Worm (Caenorhabditis elegans) whole organism, L4/young adult: ENCODE results near the gene srbc-48.
"Not testable (repeated sequence)": the region's sequence is repeated elsewhere in the genome, so short reads cannot be mapped to it uniquely, and the experiment has no call there.

Experiments used
- W03F9.2 ChIP-seq: fragments of 150-350 bp; optimal IDR thresholded peaks from 2 replicates; lab custom pipeline; 2014; ENCODE audit warnings: missing biosample characterization, missing genetic modification characterization
- dao-5 ChIP-seq: sonication (generic microtip); optimal IDR thresholded peaks from 2 replicates; lab custom pipeline; 2016; ENCODE audit warnings: missing genotype, missing genetic modification characterization, moderate library complexity, missing compliant biosample characterization
- him-1 ChIP-seq: sonication (generic microtip); optimal IDR thresholded peaks from 2 replicates; lab custom pipeline; 2016; ENCODE audit warnings: missing genotype, missing genetic modification reagents, missing genetic modification characterization, missing compliant biosample characterization

srbc-48 gene

DNA sequence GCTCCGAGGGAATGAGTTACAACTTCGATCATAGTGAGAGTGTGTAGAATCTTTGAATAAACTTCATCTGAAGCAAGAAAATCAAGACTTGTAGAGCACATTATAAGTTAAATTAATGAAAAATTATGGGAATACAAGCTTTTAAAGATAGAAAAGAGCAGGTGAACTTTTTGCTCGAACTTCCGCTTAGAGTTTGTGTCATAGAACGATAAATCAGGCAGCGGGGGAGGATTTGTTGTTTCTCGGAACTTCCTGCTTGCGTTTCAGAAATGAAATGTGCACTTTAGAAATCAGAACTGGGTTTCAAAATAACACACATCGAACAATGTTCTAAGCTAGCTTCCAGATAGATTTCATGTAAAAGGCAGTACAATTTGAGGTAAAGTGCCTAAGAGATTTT, 21.0 kb downstream of the srbc-48 start, which contains the start of gene srh-149:
Gene srh-149 (minus strand): TSS at position 101 of the 400 bp plus-strand sequence.
- no peak for TF ChIP-seq him-1 (tag; lab: Kevin White, UChicago)
- no peak for TF ChIP-seq W03F9.2 (tag; lab: Kevin White, UChicago)
- TF ChIP-seq dao-5 (tag; lab: Kevin White, UChicago): no peak

DNA sequence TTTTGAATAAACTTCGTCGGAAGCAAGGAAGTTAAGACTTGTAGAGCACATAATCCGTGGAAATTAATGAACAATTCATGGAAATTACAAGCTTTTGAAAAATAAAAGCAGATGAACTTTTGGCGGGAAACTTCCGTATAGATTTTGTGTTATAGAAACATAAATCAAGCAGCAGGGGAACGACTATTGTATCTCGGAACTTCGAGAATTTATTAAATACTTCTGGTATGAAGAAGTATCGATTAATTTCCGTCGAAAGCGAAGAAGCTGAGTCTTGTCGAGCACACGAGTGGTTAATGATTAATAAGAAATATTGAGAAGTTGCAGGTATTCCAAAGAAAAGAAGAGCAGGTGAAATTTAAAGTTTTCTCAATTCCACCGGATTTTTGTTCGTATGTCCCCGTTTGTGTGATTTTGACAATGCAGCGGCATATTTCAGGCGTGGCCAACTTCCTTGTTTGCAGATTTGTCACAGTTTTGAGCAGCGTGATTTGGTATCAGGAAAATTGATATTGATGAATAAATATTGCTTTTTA, 30.3 kb downstream of the srbc-48 start, which contains the start of gene srh-147:
Gene srh-147 (minus strand): TSS at position 51 of the 536 bp plus-strand sequence.
- TF ChIP-seq him-1, dao-5, W03F9.2 (tag; lab: Kevin White, UChicago): not testable (repeated sequence)

DNA sequence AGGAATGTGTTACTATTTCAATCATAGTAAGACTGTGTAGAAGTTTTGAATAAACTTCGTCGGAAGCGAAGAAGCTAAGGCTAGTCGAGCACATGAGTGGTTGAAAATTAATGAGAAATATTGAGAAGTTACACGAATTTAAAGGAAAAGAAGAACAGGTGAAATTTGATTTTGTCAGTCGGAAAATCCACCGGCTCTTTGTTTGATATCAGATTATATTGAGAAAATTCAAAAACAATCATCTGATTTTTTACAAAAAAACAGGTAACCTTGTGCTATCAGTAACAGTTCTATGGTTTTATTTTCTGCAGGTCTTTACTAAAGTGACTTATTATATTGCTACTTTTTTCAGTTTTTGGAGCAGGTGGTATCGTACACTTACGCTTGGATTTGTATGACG, 38.2 kb downstream of the srbc-48 start, which contains the start of gene srh-148:
Gene srh-148 (minus strand): TSS at position 101 of the 400 bp plus-strand sequence.
- no peak for TF ChIP-seq him-1 (tag; lab: Kevin White, UChicago)

DNA sequence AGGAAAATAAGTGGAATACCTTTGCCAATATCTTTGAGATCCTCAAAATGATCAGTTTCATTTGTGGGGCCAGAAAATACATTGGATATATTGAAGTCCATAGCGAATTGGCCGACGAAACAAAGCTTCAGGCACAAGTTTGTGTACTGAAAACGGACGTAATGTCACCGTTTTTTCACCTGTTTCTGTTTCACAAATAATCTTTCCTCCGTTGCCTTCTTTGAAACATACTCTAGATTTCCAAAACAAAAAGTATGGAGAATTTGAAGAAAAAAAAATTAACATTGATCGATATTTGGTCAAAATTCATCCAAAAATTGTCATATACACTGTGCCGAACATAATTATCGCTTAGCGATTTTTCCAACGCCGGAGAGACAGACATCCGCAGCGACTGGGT, 42.5 kb downstream of the srbc-48 start, which contains the start of gene srz-12:
Gene srz-12 (minus strand): TSS at position 101 of the 400 bp plus-strand sequence.
- no peak for TF ChIP-seq W03F9.2 (tag; lab: Kevin White, UChicago)
- TF ChIP-seq dao-5 (tag; lab: Kevin White, UChicago): no peak
- no peak for TF ChIP-seq him-1 (tag; lab: Kevin White, UChicago)

DNA sequence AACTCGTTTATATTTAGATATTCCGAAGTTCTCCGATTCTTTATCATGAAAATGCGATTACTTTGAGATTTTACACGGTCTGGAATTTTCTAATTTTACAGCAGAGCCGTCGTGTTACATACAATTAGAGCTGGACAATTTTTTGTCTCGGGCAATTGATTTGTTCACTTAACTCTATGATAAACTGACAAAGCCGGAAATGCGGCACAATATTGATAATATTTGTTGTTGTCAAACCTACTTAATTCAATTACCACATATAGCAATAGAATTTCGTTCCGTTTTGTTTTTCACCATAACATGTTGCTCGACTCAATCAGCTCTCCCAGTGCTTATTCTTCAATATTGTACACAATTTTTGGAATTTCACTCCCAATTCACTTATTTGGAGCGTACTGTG, 43.0 kb downstream of the srbc-48 start, which contains the start of gene srh-299:
Gene srh-299 (plus strand): TSS at position 301 of the 400 bp plus-strand sequence.
- TF ChIP-seq dao-5 (tag; lab: Kevin White, UChicago) (no peak), W03F9.2 (tag; lab: Kevin White, UChicago) (no peak), him-1 (tag; lab: Kevin White, UChicago) (no peak)

DNA sequence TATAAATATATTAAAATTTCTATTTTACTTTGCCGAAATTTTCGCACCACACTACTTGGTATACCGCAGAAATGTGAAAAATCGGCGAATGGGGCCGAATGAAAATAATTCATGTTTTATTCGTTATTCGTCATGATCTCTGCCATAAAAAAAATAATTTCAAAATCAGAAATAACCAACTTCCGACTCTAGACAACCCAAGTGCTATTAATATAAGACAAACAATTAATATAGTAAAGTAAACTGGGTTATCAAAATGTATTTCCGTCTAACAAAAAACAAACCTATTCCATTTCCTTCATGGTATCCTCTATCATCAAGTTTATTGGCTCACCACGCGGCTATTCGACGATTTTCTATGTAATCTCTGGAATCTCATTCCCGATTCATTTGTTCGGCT, 45.8 kb downstream of the srbc-48 start, which contains the start of gene srh-293:
Gene srh-293 (plus strand): TSS at position 301 of the 400 bp plus-strand sequence.
- no peak for TF ChIP-seq him-1 (tag; lab: Kevin White, UChicago)
- TF ChIP-seq dao-5 (tag; lab: Kevin White, UChicago): no peak
- no peak for TF ChIP-seq W03F9.2 (tag; lab: Kevin White, UChicago)

DNA sequence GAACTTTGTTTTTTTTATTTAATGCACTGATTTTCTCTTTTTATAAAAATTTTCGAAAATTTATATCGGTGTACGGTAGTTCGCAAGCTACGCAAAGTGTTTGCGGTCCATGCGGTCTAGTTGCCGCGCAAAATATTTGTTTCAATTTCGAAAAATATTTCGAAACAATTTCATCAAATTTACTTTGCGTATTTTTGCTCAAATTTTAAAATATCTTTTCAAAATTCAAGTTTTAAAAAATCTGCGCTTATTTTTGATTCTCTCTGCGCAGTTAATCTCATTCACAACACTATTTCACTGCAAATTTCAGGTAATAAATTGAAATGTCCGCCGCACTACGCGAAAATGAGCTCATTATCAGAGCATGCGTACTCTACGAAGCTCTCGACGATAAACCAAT, 47.3 kb downstream of the srbc-48 start, which contains the start of gene fbxa-197:
Gene fbxa-197 (plus strand): TSS at position 301 of the 400 bp plus-strand sequence.
- TF ChIP-seq him-1 (tag; lab: Kevin White, UChicago): no peak
- TF ChIP-seq W03F9.2 (tag; lab: Kevin White, UChicago): no peak
- no peak for TF ChIP-seq dao-5 (tag; lab: Kevin White, UChicago)

DNA sequence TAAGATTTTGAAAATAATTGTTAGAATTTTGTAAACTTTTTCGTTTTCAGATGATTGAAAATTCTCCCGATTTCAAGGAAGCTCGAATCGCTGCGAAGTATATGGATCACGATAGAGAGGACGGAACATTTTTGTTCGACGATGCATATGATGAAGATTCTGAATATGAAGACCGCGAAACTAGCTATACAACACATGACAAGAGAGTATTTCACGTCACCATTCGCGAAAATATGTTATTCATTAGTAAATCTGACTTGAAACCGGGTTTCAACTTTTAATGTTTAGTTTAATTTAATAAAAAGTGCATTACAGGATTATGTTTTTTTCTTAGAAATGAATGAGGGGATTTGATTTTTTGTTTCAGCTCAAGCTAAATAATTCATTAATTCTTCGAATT, 50.3 kb downstream of the srbc-48 start, which contains the start of gene str-57:
Gene str-57 (plus strand): TSS at position 301 of the 400 bp plus-strand sequence.
- TF ChIP-seq dao-5 (tag; lab: Kevin White, UChicago) (no peak), W03F9.2 (tag; lab: Kevin White, UChicago) (no peak), him-1 (tag; lab: Kevin White, UChicago) (no peak)
